Worm (Caenorhabditis elegans) whole organism, L3 larva: ENCODE measurements around the gene T21B6.3.

Source experiments
- R02D3.7 ChIP-seq: fragments of 150-350 bp; optimal IDR thresholded peaks from 2 replicates; lab custom pipeline; 2014; ENCODE audit warnings: missing biosample characterization, missing genetic modification characterization
- ZK546.5 ChIP-seq: sonication (generic microtip); optimal IDR thresholded peaks from 2 replicates; lab custom pipeline; 2017; ENCODE audit warnings: missing biosample characterization, missing genetic modification characterization
- aly-2 ChIP-seq: fragments of 150-350 bp; optimal IDR thresholded peaks from 2 replicates; lab custom pipeline; 2014; ENCODE audit warnings: missing biosample characterization, missing genetic modification characterization
- ama-1 ChIP-seq: fragments of 150-350 bp; optimal IDR thresholded peaks from 2 replicates; lab custom pipeline; 2018
- ceh-16 ChIP-seq: sonication (generic microtip); optimal IDR thresholded peaks from 2 replicates; lab custom pipeline; 2017; ENCODE audit warnings: missing biosample characterization, missing genetic modification characterization
- ceh-28 ChIP-seq: fragments of 150-350 bp; optimal IDR thresholded peaks from 2 replicates; lab custom pipeline; 2014; ENCODE audit warnings: missing biosample characterization, missing genetic modification reagents, missing genetic modification characterization
- ceh-82 ChIP-seq: fragments of 150-350 bp; optimal IDR thresholded peaks from 2 replicates; lab custom pipeline; 2014; ENCODE audit warnings: missing biosample characterization, missing genetic modification characterization
- daf-12 ChIP-seq: fragments of 150-350 bp; optimal IDR thresholded peaks from 2 replicates; lab custom pipeline; 2014; ENCODE audit warnings: missing biosample characterization, missing genetic modification reagents, missing genetic modification characterization
- egl-27 ChIP-seq: sonication (generic microtip); optimal IDR thresholded peaks from 4 replicates; lab custom pipeline; 2017; ENCODE audit warnings: missing biosample characterization, missing genetic modification reagents, missing genetic modification characterization
- egl-5 ChIP-seq: fragments of 150-350 bp; optimal IDR thresholded peaks from 2 replicates; lab custom pipeline; 2017; ENCODE audit warnings: missing biosample characterization, missing genetic modification reagents, missing genetic modification characterization, inconsistent platforms
- elt-1 ChIP-seq: fragments of 150-350 bp; optimal IDR thresholded peaks from 2 replicates; lab custom pipeline; 2014; ENCODE audit warnings: missing biosample characterization, missing genetic modification characterization
- elt-2 ChIP-seq: sonication (generic microtip); optimal IDR thresholded peaks from 2 replicates; lab custom pipeline; 2016; ENCODE audit warnings: missing genetic modification reagents, mild to moderate bottlenecking, missing genetic modification characterization, missing compliant biosample characterization
- elt-3 ChIP-seq, 3 experiments: fragments of 150-350 bp in 1 of 3; sonication (generic microtip) in 2 of 3; optimal IDR thresholded peaks; 2 replicates in 2 of 3; 4 replicates in 1 of 3; lab custom pipeline; 2014 to 2017; ENCODE audit warnings: missing biosample characterization in 3 of 3, missing genetic modification characterization in 3 of 3
- eor-1 ChIP-seq, 2 experiments: fragments of 150-350 bp; optimal IDR thresholded peaks; 2 replicates each; lab custom pipeline; 2014 to 2018; ENCODE audit warnings: missing biosample characterization in 2 of 2, missing genetic modification characterization in 2 of 2
- fos-1 ChIP-seq: fragments of 150-350 bp; optimal IDR thresholded peaks from 2 replicates; lab custom pipeline; 2014; ENCODE audit warnings: missing biosample characterization, missing genetic modification characterization
- hmg-11 ChIP-seq: sonication (generic microtip); optimal IDR thresholded peaks from 2 replicates; lab custom pipeline; 2016; ENCODE audit warnings: missing genetic modification characterization, missing compliant biosample characterization
- jun-1 ChIP-seq: fragments of 150-350 bp; optimal IDR thresholded peaks from 2 replicates; lab custom pipeline; 2014; ENCODE audit warnings: missing biosample characterization, missing genetic modification reagents, missing genetic modification characterization
- lin-15B ChIP-seq: fragments of 150-350 bp; optimal IDR thresholded peaks from 2 replicates; lab custom pipeline; 2014; ENCODE audit warnings: missing biosample characterization, missing genetic modification characterization
- lin-39 ChIP-seq: fragments of 150-350 bp; optimal IDR thresholded peaks from 2 replicates; lab custom pipeline; 2018; ENCODE audit warnings: missing biosample characterization, missing genetic modification reagents, missing genetic modification characterization
- lsy-12 ChIP-seq: sonication (generic microtip); optimal IDR thresholded peaks from 2 replicates; lab custom pipeline; 2016; ENCODE audit warnings: mild to moderate bottlenecking, missing genetic modification characterization, missing compliant biosample characterization
- mdl-1 ChIP-seq: fragments of 150-350 bp; optimal IDR thresholded peaks from 2 replicates; lab custom pipeline; 2014; ENCODE audit warnings: missing biosample characterization, missing genetic modification characterization
- mml-1 ChIP-seq: fragments of 150-350 bp; sonication (generic microtip); optimal IDR thresholded peaks from 3 replicates; lab custom pipeline; 2014; ENCODE audit warnings: missing biosample characterization, missing genetic modification characterization
- nfya-1 ChIP-seq: sonication (generic microtip); optimal IDR thresholded peaks from 2 replicates; lab custom pipeline; 2017; ENCODE audit warnings: missing genetic modification characterization, mild to moderate bottlenecking, missing compliant biosample characterization, antibody characterized with exemption, moderate library complexity; ENCODE audit not compliant: insufficient read depth
- nhr-11 ChIP-seq: fragments of 150-350 bp; optimal IDR thresholded peaks from 2 replicates; lab custom pipeline; 2014; ENCODE audit warnings: missing biosample characterization, missing genetic modification characterization
- nhr-23 ChIP-seq: fragments of 150-350 bp; optimal IDR thresholded peaks from 2 replicates; lab custom pipeline; 2014; ENCODE audit warnings: missing biosample characterization, missing genetic modification reagents, missing genetic modification characterization
- nhr-237 ChIP-seq: fragments of 150-350 bp; optimal IDR thresholded peaks from 2 replicates; lab custom pipeline; 2014; ENCODE audit warnings: missing biosample characterization, missing genetic modification characterization
- nhr-25 ChIP-seq: sonication (generic microtip); optimal IDR thresholded peaks from 2 replicates; lab custom pipeline; 2017; ENCODE audit warnings: missing biosample characterization, missing genetic modification characterization
- nhr-43 ChIP-seq: sonication (generic microtip); optimal IDR thresholded peaks from 2 replicates; lab custom pipeline; 2016; ENCODE audit warnings: mild to moderate bottlenecking, missing genetic modification characterization, missing compliant biosample characterization; ENCODE audit not compliant: poor library complexity, severe bottlenecking
- nhr-67 ChIP-seq: fragments of 150-350 bp; optimal IDR thresholded peaks from 2 replicates; lab custom pipeline; 2014; ENCODE audit warnings: missing biosample characterization, missing genetic modification characterization
- nhr-76 ChIP-seq: fragments of 150-350 bp; sonication (generic microtip); optimal IDR thresholded peaks from 5 replicates; lab custom pipeline; 2014; ENCODE audit warnings: missing biosample characterization, missing genetic modification characterization
- nhr-77 ChIP-seq: fragments of 150-350 bp; optimal IDR thresholded peaks from 2 replicates; lab custom pipeline; 2014; ENCODE audit warnings: missing biosample characterization, missing genetic modification characterization
- pha-4 ChIP-seq: fragments of 150-350 bp; optimal IDR thresholded peaks from 2 replicates; lab custom pipeline; 2014; ENCODE audit warnings: missing biosample characterization, missing genetic modification reagents, missing genetic modification characterization
- pqm-1 ChIP-seq: fragments of 150-350 bp; optimal IDR thresholded peaks from 2 replicates; lab custom pipeline; 2017; ENCODE audit warnings: missing biosample characterization, missing genetic modification characterization, inconsistent platforms
- sea-2 ChIP-seq: fragments of 150-350 bp; sonication (generic microtip); optimal IDR thresholded peaks from 4 replicates; lab custom pipeline; 2014; ENCODE audit warnings: missing biosample characterization, missing genetic modification reagents, missing genetic modification characterization
- skn-1 ChIP-seq: fragments of 150-350 bp; optimal IDR thresholded peaks from 2 replicates; lab custom pipeline; 2014; ENCODE audit warnings: missing biosample characterization, missing genetic modification characterization
- snpc-4 ChIP-seq: fragments of 150-350 bp; optimal IDR thresholded peaks from 2 replicates; lab custom pipeline; 2014; ENCODE audit warnings: missing biosample characterization, missing genetic modification characterization
- tbx-2 ChIP-seq: sonication (generic microtip); optimal IDR thresholded peaks from 2 replicates; lab custom pipeline; 2016; ENCODE audit warnings: mild to moderate bottlenecking, missing genetic modification characterization, missing compliant biosample characterization
- unc-39 ChIP-seq: sonication (generic microtip); optimal IDR thresholded peaks from 4 replicates; lab custom pipeline; 2017; ENCODE audit warnings: missing biosample characterization, missing genetic modification characterization
- unc-62 ChIP-seq: fragments of 150-350 bp; sonication (generic microtip); optimal IDR thresholded peaks from 4 replicates; lab custom pipeline; 2014; ENCODE audit warnings: missing biosample characterization, missing genetic modification reagents, missing genetic modification characterization
- zag-1 ChIP-seq: fragments of 150-350 bp; optimal IDR thresholded peaks from 2 replicates; lab custom pipeline; 2014; ENCODE audit warnings: missing biosample characterization, missing genetic modification characterization
- ztf-11 ChIP-seq: fragments of 150-350 bp; optimal IDR thresholded peaks from 2 replicates; lab custom pipeline; 2014; ENCODE audit warnings: missing biosample characterization, missing genetic modification characterization
- ztf-4 ChIP-seq: fragments of 150-350 bp; optimal IDR thresholded peaks from 2 replicates; lab custom pipeline; 2014; ENCODE audit warnings: missing biosample characterization, missing genetic modification characterization

The T21B6.3 gene

DNA sequence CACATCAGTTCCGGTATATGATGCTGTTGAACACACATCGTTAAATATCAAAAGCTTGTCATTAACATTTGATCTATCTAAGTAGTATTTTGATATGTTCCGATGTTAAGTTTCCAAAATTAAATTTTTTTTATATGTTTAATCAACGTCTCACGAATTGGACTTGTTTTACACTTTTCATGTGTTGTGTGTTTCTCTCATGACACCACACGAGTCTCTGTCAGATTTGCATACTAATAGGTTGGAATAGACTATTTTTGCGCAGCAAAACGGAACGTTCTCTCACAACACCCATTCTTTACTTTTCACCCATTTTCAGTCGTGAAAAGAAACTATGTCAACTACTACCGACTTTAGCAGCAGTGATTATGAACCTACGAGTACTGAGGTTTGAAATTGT lies 21.9 kb upstream of the T21B6.3 start, which contains the start of gene K09C8.8:
K09C8.8 (plus strand) TSS at position 301 of the 400 bp plus-strand sequence.
- TF ChIP-seq mml-1: no peak
- TF ChIP-seq nhr-67: no peak
- TF ChIP-seq sea-2: no peak

ce11 chrX:10967698-10968097 lies 18.9 kb upstream of the T21B6.3 start, which contains the start of gene K09C8.9:
K09C8.9 (minus strand) TSS chrX:10967798.
- TF ChIP-seq nfya-1 (tag; lab: Kevin White, UChicago) (no peak), nhr-76 (tag; lab: Kevin White, UChicago) (no peak), nhr-25 (tag; lab: Kevin White, UChicago) (no peak), nhr-67 (no peak), unc-39 (no peak), pqm-1 (tag; lab: Kevin White, UChicago) (no peak), R02D3.7 (tag; lab: Kevin White, UChicago) (no peak), fos-1 (no peak), aly-2 (tag; lab: Kevin White, UChicago) (no peak)

- TF ChIP-seq ceh-82 (tag; lab: Kevin White, UChicago) (no peak), ztf-4 (tag; lab: Kevin White, UChicago) (no peak), nhr-76 (tag; lab: Kevin White, UChicago) (no peak), lsy-12 (tag; lab: Kevin White, UChicago) (no peak)
Observed at ce11 chrX:10966251-10966650, 17.5 kb upstream of the T21B6.3 start, which contains the start of gene lge-1. lge-1 (plus strand) TSS chrX:10966551.

DNA sequence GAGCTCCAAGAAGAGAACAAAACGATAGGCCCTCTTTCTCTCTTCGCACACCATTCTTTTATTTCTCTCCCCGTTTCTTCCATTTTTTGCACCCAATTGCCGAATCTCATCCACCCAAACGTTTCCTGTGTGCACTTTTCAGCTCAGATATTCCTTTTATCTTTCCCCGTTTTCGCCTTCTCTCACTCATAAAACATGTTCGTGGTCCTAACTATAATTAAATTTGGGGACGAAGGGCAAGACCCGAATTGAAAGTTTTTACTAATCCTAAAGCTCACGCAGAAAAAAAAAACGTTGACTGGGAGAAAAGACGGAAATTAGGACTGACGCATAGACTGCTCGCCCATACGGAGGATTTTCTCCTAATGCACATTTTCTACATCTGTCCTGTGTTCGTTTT lies 16.8 kb upstream of the T21B6.3 start:
- no peak for TF ChIP-seq lsy-12 (tag; lab: Kevin White, UChicago)
- TF ChIP-seq ama-1 (lab: Kevin White, UChicago): no peak
- TF ChIP-seq eor-1 (tag; optimal IDR thresholded peaks at IDR 0.05; lab: Kevin White, UChicago): no peak
- no peak for TF ChIP-seq mdl-1 (tag; lab: Kevin White, UChicago)
- TF ChIP-seq skn-1: no peak
- TF ChIP-seq pqm-1 (tag; lab: Kevin White, UChicago): no peak
- TF ChIP-seq mml-1: no peak
- no peak for TF ChIP-seq zag-1 (tag; lab: Kevin White, UChicago)
- TF ChIP-seq nhr-237 (tag; lab: Kevin White, UChicago): no peak

- TF ChIP-seq elt-2 (tag; lab: Kevin White, UChicago): peak; percentile 51
- TF ChIP-seq nhr-11 (tag; lab: Kevin White, UChicago): no peak
- no peak for TF ChIP-seq unc-62 (GFP tag; lab: Kevin White, UChicago)
- no peak for TF ChIP-seq nhr-237 (tag; lab: Kevin White, UChicago)
- TF ChIP-seq unc-39: no peak
- no peak for TF ChIP-seq ZK546.5 (tag; lab: Kevin White, UChicago)
- peak; percentile 11 for TF ChIP-seq skn-1
- TF ChIP-seq elt-1 (tag; lab: Kevin White, UChicago): no peak
- TF ChIP-seq nhr-25 (tag; lab: Kevin White, UChicago): peak; percentile 18
- peak; percentile 65 for TF ChIP-seq lsy-12 (tag; lab: Kevin White, UChicago)
- TF ChIP-seq elt-3 (tag; optimal IDR thresholded peaks at IDR 0.05; lab: Kevin White, UChicago): peak in 1 of 3 experiments; percentile 12
- no peak for TF ChIP-seq ceh-28
- TF ChIP-seq pqm-1 (tag; lab: Kevin White, UChicago): peak; percentile 31
- TF ChIP-seq ceh-16 (tag; lab: Kevin White, UChicago): no peak
- TF ChIP-seq egl-5 (tag; lab: Kevin White, UChicago): no peak
- TF ChIP-seq lin-15B (tag; lab: Kevin White, UChicago): no peak
- no peak for TF ChIP-seq pha-4 (tag; lab: Kevin White, UChicago)
- no peak for TF ChIP-seq nhr-76 (tag; lab: Kevin White, UChicago)
- TF ChIP-seq sea-2: no peak
- no peak for TF ChIP-seq mdl-1 (tag; lab: Kevin White, UChicago)
- TF ChIP-seq nhr-23: no peak
- TF ChIP-seq nfya-1 (tag; lab: Kevin White, UChicago): no peak
- peak; percentile 53 for TF ChIP-seq lin-39 (tag; lab: Kevin White, UChicago)
- TF ChIP-seq hmg-11: peak; percentile 17
- peak; percentile 63 for TF ChIP-seq tbx-2 (tag; lab: Kevin White, UChicago)
- peak; percentile 61 for TF ChIP-seq ceh-82 (tag; lab: Kevin White, UChicago)
- TF ChIP-seq nhr-43: peak; percentile 88
- no peak for TF ChIP-seq snpc-4 (tag; lab: Kevin White, UChicago)
- TF ChIP-seq nhr-77 (tag; lab: Kevin White, UChicago): no peak
- TF ChIP-seq ztf-11: no peak
- TF ChIP-seq zag-1 (tag; lab: Kevin White, UChicago): no peak
- TF ChIP-seq daf-12 (tag; lab: Kevin White, UChicago): no peak
- TF ChIP-seq ztf-4 (tag; lab: Kevin White, UChicago): peak; percentile 46
- TF ChIP-seq egl-27: no peak
- TF ChIP-seq jun-1 (tag; lab: Kevin White, UChicago): peak; percentile 18
- TF ChIP-seq eor-1 (tag; optimal IDR thresholded peaks at IDR 0.05; lab: Kevin White, UChicago): no peak
Observed at ce11 chrX:10963453-10964046, 14.8 kb upstream of the T21B6.3 start, which contains the start of gene nas-10. nas-10 (minus strand) TSS chrX:10963503.
